Fruit fly (Drosophila melanogaster) whole organism, embryonic: Measurements from ENCODE around the gene Tango2.

Experiments
- B-H1 ChIP-seq: fragments of 200-800 bp; sonication (Bioruptor generic); IDR thresholded peaks from 3 replicates; pipeline ENCODE4 v1.3.6; 2022; ENCODE audit warnings: missing biosample characterization, missing genetic modification characterization
- Bteb2 ChIP-seq: fragments of 200-800 bp; sonication (Bioruptor generic); optimal IDR thresholded peaks from 2 replicates; lab custom pipeline; 2016; ENCODE audit warnings: missing biosample characterization, missing genetic modification characterization
- CG10654 ChIP-seq: fragments of 200-800 bp; sonication (Bioruptor generic); optimal IDR thresholded peaks from 2 replicates; lab custom pipeline; 2016; ENCODE audit warnings: missing biosample characterization, missing genetic modification characterization
- CG11560 ChIP-seq: fragments of 200-800 bp; sonication (Bioruptor generic); IDR thresholded peaks from 3 replicates; pipeline ENCODE4 v1.3.6; 2022; ENCODE audit warnings: missing biosample characterization, missing genetic modification characterization
- CG12104 ChIP-seq: fragments of 200-800 bp; sonication (Bioruptor generic); optimal IDR thresholded peaks from 3 replicates; lab custom pipeline; 2016; ENCODE audit warnings: missing biosample characterization, missing genetic modification characterization
- CG13775 ChIP-seq: fragments of 200-800 bp; sonication (Bioruptor generic); optimal IDR thresholded peaks from 3 replicates; lab custom pipeline; 2017; ENCODE audit warnings: missing biosample characterization, mild to moderate bottlenecking, missing genetic modification characterization
- CG15479 ChIP-seq: fragments of 200-800 bp; sonication (Bioruptor generic); optimal IDR thresholded peaks from 3 replicates; lab custom pipeline; 2019; ENCODE audit warnings: missing biosample characterization, mild to moderate bottlenecking, missing genetic modification characterization, moderate library complexity
- CG16779 ChIP-seq: fragments of 200-800 bp; sonication (Bioruptor generic); IDR thresholded peaks from 2 replicates; pipeline ENCODE4 v1.3.6; 2022; ENCODE audit warnings: missing biosample characterization, missing genetic modification characterization
- CG17385 ChIP-seq: fragments of 200-800 bp; sonication (Bioruptor generic); optimal IDR thresholded peaks from 3 replicates; lab custom pipeline; 2018; ENCODE audit warnings: missing biosample characterization, mild to moderate bottlenecking, missing genetic modification characterization
- CG17802 ChIP-seq: fragments of 200-800 bp; sonication (Bioruptor generic); optimal IDR thresholded peaks from 2 replicates; lab custom pipeline; 2018; ENCODE audit warnings: missing biosample characterization, mild to moderate bottlenecking, missing genetic modification characterization, moderate library complexity
- CG2129 ChIP-seq: fragments of 200-800 bp; sonication (Bioruptor generic); IDR thresholded peaks from 2 replicates; pipeline ENCODE4 v1.3.6; 2022; ENCODE audit warnings: missing biosample characterization, missing genetic modification characterization; ENCODE audit not compliant: partially characterized antibody
- CG2889 ChIP-seq: fragments of 200-800 bp; sonication (Bioruptor generic); IDR thresholded peaks from 3 replicates; pipeline ENCODE4 v1.3.6; 2022; ENCODE audit warnings: missing biosample characterization, missing genetic modification characterization
- CG3065 ChIP-seq: fragments of 200-800 bp; sonication (Bioruptor generic); optimal IDR thresholded peaks from 2 replicates; lab custom pipeline; 2016; ENCODE audit warnings: missing biosample characterization, missing genetic modification characterization
- CG31388 ChIP-seq: fragments of 200-800 bp; sonication (Bioruptor generic); optimal IDR thresholded peaks from 2 replicates; lab custom pipeline; 2016; ENCODE audit warnings: missing biosample characterization, missing genetic modification characterization
- CG32767 ChIP-seq: fragments of 200-800 bp; sonication (Bioruptor generic); IDR thresholded peaks from 2 replicates; pipeline ENCODE4 v1.3.6; 2022; ENCODE audit warnings: missing biosample characterization, missing genetic modification characterization
- CG32772 ChIP-seq: fragments of 200-800 bp; sonication (Bioruptor generic); IDR thresholded peaks from 2 replicates; pipeline ENCODE4 v1.3.6; 2022; ENCODE audit warnings: missing biosample characterization, missing genetic modification characterization
- CG33213 ChIP-seq: fragments of 200-800 bp; sonication (Bioruptor generic); optimal IDR thresholded peaks from 3 replicates; lab custom pipeline; 2016; ENCODE audit warnings: missing biosample characterization, missing genetic modification characterization
- CG33557 ChIP-seq: fragments of 200-800 bp; sonication (Bioruptor generic); optimal IDR thresholded peaks from 2 replicates; lab custom pipeline; 2019; ENCODE audit warnings: missing biosample characterization, mild to moderate bottlenecking, missing genetic modification characterization, moderate library complexity
- CG6254 ChIP-seq: fragments of 200-800 bp; sonication (Bioruptor generic); optimal IDR thresholded peaks from 3 replicates; lab custom pipeline; 2017; ENCODE audit warnings: mild to moderate bottlenecking, missing biosample characterization, missing genetic modification reagents, missing genetic modification characterization
- CG6654 ChIP-seq: fragments of 200-800 bp; sonication (Bioruptor generic); optimal IDR thresholded peaks from 2 replicates; lab custom pipeline; 2017; ENCODE audit warnings: missing biosample characterization, mild to moderate bottlenecking, missing genetic modification characterization
- CG7372 ChIP-seq: fragments of 200-800 bp; sonication (Bioruptor generic); IDR thresholded peaks from 2 replicates; pipeline ENCODE4 v1.3.6; 2022; ENCODE audit warnings: missing biosample characterization, missing genetic modification characterization
- Dip2 ChIP-seq: fragments of 200-800 bp; sonication (Bioruptor generic); IDR thresholded peaks from 2 replicates; pipeline ENCODE4 v1.3.6; 2022; ENCODE audit warnings: missing biosample characterization, missing genetic modification characterization
- Dip3 ChIP-seq: fragments of 200-800 bp; sonication (Bioruptor generic); optimal IDR thresholded peaks from 3 replicates; lab custom pipeline; 2016; ENCODE audit warnings: missing biosample characterization, missing genetic modification characterization
- Hmx ChIP-seq: fragments of 200-800 bp; sonication (Bioruptor generic); optimal IDR thresholded peaks from 2 replicates; lab custom pipeline; 2016; ENCODE audit warnings: missing biosample characterization, missing genetic modification characterization
- Hr78 ChIP-seq, 2 experiments: fragments of 200-800 bp in 1 of 2; fragments of >200 bp in 1 of 2; sonication (Bioruptor generic) in 1 of 2; optimal IDR thresholded peaks; 2 replicates each; lab custom pipeline; 2017 to 2019; ENCODE audit warnings: missing biosample characterization in 2 of 2, missing genetic modification characterization in 2 of 2, mild to moderate bottlenecking in 1 of 2, moderate library complexity in 1 of 2
- Mad ChIP-seq: fragments of 200-800 bp; sonication (Bioruptor generic); optimal IDR thresholded peaks from 2 replicates; lab custom pipeline; 2016; ENCODE audit warnings: missing biosample characterization, missing genetic modification characterization
- Mrtf ChIP-seq: fragments of 200-800 bp; sonication (Bioruptor generic); IDR thresholded peaks from 3 replicates; pipeline ENCODE4 v1.3.6; 2022; ENCODE audit warnings: missing biosample characterization, missing genetic modification characterization
- Myb ChIP-seq: fragments of 200-800 bp; sonication (Bioruptor generic); optimal IDR thresholded peaks from 2 replicates; lab custom pipeline; 2016; ENCODE audit warnings: missing biosample characterization, missing genetic modification characterization
- Neu2 ChIP-seq: fragments of 200-800 bp; sonication (Bioruptor generic); optimal IDR thresholded peaks from 3 replicates; lab custom pipeline; 2016; ENCODE audit warnings: missing biosample characterization, missing genetic modification characterization, borderline replicate concordance
- Oli ChIP-seq: fragments of 200-800 bp; sonication (Bioruptor generic); optimal IDR thresholded peaks from 2 replicates; lab custom pipeline; 2018; ENCODE audit warnings: missing biosample characterization, mild to moderate bottlenecking, missing genetic modification characterization, moderate library complexity
- Opbp ChIP-seq: fragments of 200-800 bp; sonication (Bioruptor generic); IDR thresholded peaks from 3 replicates; pipeline ENCODE4 v1.3.6; 2022; ENCODE audit warnings: missing biosample characterization, missing genetic modification characterization; ENCODE audit not compliant: partially characterized antibody
- Rfx ChIP-seq: fragments of 200-800 bp; sonication (Bioruptor generic); IDR thresholded peaks from 2 replicates; pipeline ENCODE4 v1.3.6; 2022; ENCODE audit warnings: missing biosample characterization, missing genetic modification characterization
- Xrp1 ChIP-seq: fragments of 200-800 bp; sonication (Bioruptor generic); IDR thresholded peaks from 2 replicates; pipeline ENCODE4 v1.3.6; 2022; ENCODE audit warnings: missing biosample characterization, missing genetic modification characterization
- ab ChIP-seq: fragments of 200-800 bp; sonication (Bioruptor generic); optimal IDR thresholded peaks from 2 replicates; lab custom pipeline; 2016; ENCODE audit warnings: missing biosample characterization, missing genetic modification characterization
- cato ChIP-seq: fragments of 200-800 bp; sonication (Bioruptor generic); optimal IDR thresholded peaks from 2 replicates; lab custom pipeline; 2016; ENCODE audit warnings: missing biosample characterization, missing genetic modification characterization, borderline replicate concordance
- danr ChIP-seq: fragments of 200-800 bp; sonication (Bioruptor generic); IDR thresholded peaks from 2 replicates; pipeline ENCODE4 v1.3.6; 2022; ENCODE audit warnings: missing biosample characterization, missing genetic modification characterization
- fd96Cb ChIP-seq: fragments of 200-800 bp; sonication (Bioruptor generic); optimal IDR thresholded peaks from 2 replicates; lab custom pipeline; 2018; ENCODE audit warnings: missing biosample characterization, mild to moderate bottlenecking, missing genetic modification characterization, moderate library complexity
- gce ChIP-seq: fragments of 200-800 bp; sonication (Bioruptor generic); IDR thresholded peaks from 3 replicates; pipeline ENCODE4 v1.3.6; 2022; ENCODE audit warnings: missing biosample characterization, missing genetic modification characterization
- mld ChIP-seq: fragments of 200-800 bp; sonication (Bioruptor generic); IDR thresholded peaks from 3 replicates; pipeline ENCODE4 v1.3.6; 2022; ENCODE audit warnings: missing biosample characterization, missing genetic modification characterization; ENCODE audit not compliant: partially characterized antibody
- odd ChIP-seq: fragments of 200-800 bp; sonication (Bioruptor generic); optimal IDR thresholded peaks from 2 replicates; lab custom pipeline; 2017; ENCODE audit warnings: missing biosample characterization, mild to moderate bottlenecking, missing genetic modification characterization
- sens-2 ChIP-seq: fragments of 200-800 bp; sonication (Bioruptor generic); IDR thresholded peaks from 2 replicates; pipeline ENCODE4 v1.3.6; 2022; ENCODE audit warnings: missing biosample characterization, missing genetic modification characterization
- sna ChIP-seq: fragments of 200-800 bp; sonication (Bioruptor generic); IDR thresholded peaks from 2 replicates; pipeline ENCODE4 v1.3.6; 2022; ENCODE audit warnings: missing biosample characterization, missing genetic modification characterization; ENCODE audit not compliant: partially characterized antibody
- sr ChIP-seq: fragments of 200-800 bp; sonication (Bioruptor generic); IDR thresholded peaks from 3 replicates; pipeline ENCODE4 v1.3.6; 2022; ENCODE audit warnings: missing biosample characterization, missing genetic modification characterization
- sug ChIP-seq: fragments of 200-800 bp; optimal IDR thresholded peaks from 2 replicates; lab custom pipeline; 2019; ENCODE audit warnings: missing biosample characterization, mild to moderate bottlenecking, missing genetic modification characterization, moderate library complexity
- tap ChIP-seq: fragments of 200-800 bp; optimal IDR thresholded peaks from 3 replicates; lab custom pipeline; 2019; ENCODE audit warnings: missing biosample characterization, mild to moderate bottlenecking, missing genetic modification characterization, moderate library complexity
- tio ChIP-seq: fragments of 200-800 bp; sonication (Bioruptor generic); optimal IDR thresholded peaks from 2 replicates; lab custom pipeline; 2017; ENCODE audit warnings: missing biosample characterization, missing genetic modification characterization, inconsistent platforms
- tll ChIP-seq, 2 experiments: fragments of 200-800 bp in 1 of 2; fragments of >200 bp in 1 of 2; sonication (Bioruptor generic) in 1 of 2; optimal IDR thresholded peaks; 2 replicates each; lab custom pipeline; 2017 to 2019; ENCODE audit warnings: missing biosample characterization in 2 of 2, missing genetic modification characterization in 2 of 2, mild to moderate bottlenecking in 1 of 2, moderate library complexity in 1 of 2
- trem ChIP-seq: fragments of 200-800 bp; optimal IDR thresholded peaks from 3 replicates; lab custom pipeline; 2019; ENCODE audit warnings: missing biosample characterization, mild to moderate bottlenecking, missing genetic modification characterization, moderate library complexity
- unpg ChIP-seq: fragments of 200-800 bp; sonication (Bioruptor generic); optimal IDR thresholded peaks from 3 replicates; lab custom pipeline; 2018; ENCODE audit warnings: missing biosample characterization, mild to moderate bottlenecking, missing genetic modification characterization, moderate library complexity
- zfh1 ChIP-seq: fragments of 200-800 bp; sonication (Bioruptor generic); IDR thresholded peaks from 3 replicates; pipeline ENCODE4 v1.3.6; 2022; ENCODE audit warnings: missing biosample characterization, missing genetic modification characterization

Gene Tango2

DNA sequence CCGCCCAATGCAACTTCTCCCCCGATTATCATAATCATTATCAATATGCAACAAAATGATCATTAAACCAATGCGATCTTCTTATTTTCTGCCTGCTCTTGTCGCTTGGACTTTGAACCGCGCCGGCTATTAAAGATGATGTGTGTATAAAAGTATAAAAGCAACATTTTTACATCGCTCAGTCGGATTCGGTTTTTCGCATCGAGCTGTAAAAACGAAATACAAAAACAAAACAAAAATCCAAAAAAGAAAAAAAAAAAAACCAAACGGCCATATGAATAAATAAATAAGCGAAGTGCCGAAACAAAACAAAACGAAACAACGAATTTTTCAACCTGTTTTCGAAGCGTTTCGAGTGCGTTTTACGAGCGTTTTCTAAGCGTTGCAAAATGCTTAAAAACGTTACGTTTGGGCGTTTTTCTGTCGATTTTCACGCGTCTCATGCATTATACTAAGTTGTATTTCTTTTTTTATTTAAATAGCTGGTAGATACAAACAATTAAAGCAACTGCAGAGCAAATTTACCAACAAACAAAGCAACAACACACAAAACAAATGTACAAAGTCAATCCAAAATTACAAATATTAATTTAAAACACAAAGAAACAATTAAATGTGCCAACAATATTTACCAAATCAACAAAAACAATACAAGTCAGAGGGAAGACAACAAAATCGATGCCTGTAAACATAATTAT lies 28.1 kb downstream of the Tango2 start (continued):
- TF ChIP-seq CG31388 (GFP tag; lab: Kevin White, UChicago) (no peak), Mad (no peak), Rfx (no peak; the same call in 1 of the 2 replicates), Neu2 (no peak), sna (GFP tag; lab: Robert Waterston, UW) (no peak), Mrtf (no peak), Bteb2 (no peak), danr (GFP tag; lab: Robert Waterston, UW) (no peak), cato (no peak), CG17385 (GFP tag; lab: Kevin White, UChicago) (no peak), CG12104 (GFP tag; lab: Kevin White, UChicago) (no peak), Hr78 (GFP tag; optimal IDR thresholded peaks at IDR 0.05; lab: Kevin White, UChicago) (no peak), CG7372 (GFP tag; lab: Robert Waterston, UW) (no peak), CG33213 (GFP tag; lab: Kevin White, UChicago) (no peak), mld (GFP tag; lab: Robert Waterston, UW) (no peak), sens-2 (GFP tag; lab: Robert Waterston, UW) (no peak), CG3065 (GFP tag; lab: Kevin White, UChicago) (no peak), Xrp1 (GFP tag; lab: Robert Waterston, UW) (no peak), B-H1 (no peak), CG33557 (GFP tag; lab: Kevin White, UChicago) (no peak), CG2129 (GFP tag; lab: Robert Waterston, UW) (no peak), fd96Cb (peak; percentile 40), odd (GFP tag; lab: Kevin White, UChicago) (no peak), CG6254 (GFP tag; lab: Kevin White, UChicago) (no peak), Oli (tag; lab: Kevin White, UChicago) (peak; percentile 24), tll (GFP tag; optimal IDR thresholded peaks at IDR 0.05; lab: Kevin White, UChicago) (no peak), Myb (GFP tag; lab: Kevin White, UChicago) (no peak), CG2889 (GFP tag; lab: Robert Waterston, UW) (no peak), Hmx (GFP tag; lab: Kevin White, UChicago) (no peak), Opbp (GFP tag; lab: Robert Waterston, UW) (no peak), CG17802 (tag; lab: Kevin White, UChicago) (no peak), CG6654 (GFP tag; lab: Kevin White, UChicago) (no peak), CG16779 (GFP tag; lab: Robert Waterston, UW) (no peak), CG32767 (GFP tag; lab: Robert Waterston, UW) (no peak), sug (tag; lab: Kevin White, UChicago) (no peak), CG32772 (GFP tag; lab: Robert Waterston, UW) (no peak), CG10654 (GFP tag; lab: Kevin White, UChicago) (no peak), tio (GFP tag; lab: Kevin White, UChicago) (no peak), CG13775 (GFP tag; lab: Kevin White, UChicago) (no peak), trem (tag; lab: Kevin White, UChicago) (peak; percentile 12), gce (GFP tag; lab: Robert Waterston, UW) (no peak), tap (no peak), CG11560 (no peak), Dip2 (GFP tag; lab: Robert Waterston, UW) (no peak), sr (no peak), CG15479 (GFP tag; lab: Kevin White, UChicago) (no peak), Dip3 (GFP tag; lab: Kevin White, UChicago) (no peak), unpg (peak; percentile 56), ab (GFP tag; lab: Kevin White, UChicago) (no peak), zfh1 (no peak)
